Worm (Caenorhabditis elegans) whole organism, L4 larva: ENCODE data around the gene H06I04.3.

Experiments
- F10B5.3 ChIP-seq: sonication (generic microtip); optimal IDR thresholded peaks from 2 replicates; lab custom pipeline; 2016; ENCODE audit warnings: mild to moderate bottlenecking, missing genetic modification characterization, missing compliant biosample characterization
- F26F4.8 ChIP-seq: fragments of 200-800 bp; sonication (Bioruptor generic); conservative IDR thresholded peaks from 2 replicates; pipeline ENCODE4 v1.3.6; 2022; ENCODE audit warnings: missing genetic modification characterization, missing compliant biosample characterization
- F37D6.2 ChIP-seq: sonication (generic microtip); optimal IDR thresholded peaks from 2 replicates; lab custom pipeline; 2016; ENCODE audit warnings: mild to moderate bottlenecking, missing genetic modification characterization, missing compliant biosample characterization
- F44E2.7 ChIP-seq: fragments of 200-800 bp; sonication (Bioruptor generic); IDR thresholded peaks from 2 replicates; pipeline ENCODE4 v2.1.2; 2022; ENCODE audit warnings: missing genetic modification characterization, missing compliant biosample characterization
- F49E8.2 ChIP-seq: sonication (generic microtip); optimal IDR thresholded peaks from 2 replicates; lab custom pipeline; 2016; ENCODE audit warnings: missing compliant biosample characterization, mild to moderate bottlenecking, missing genetic modification characterization, borderline replicate concordance
- T20F7.1 ChIP-seq: fragments of 200-800 bp; sonication (Bioruptor generic); optimal IDR thresholded peaks from 2 replicates; lab custom pipeline; 2018; ENCODE audit warnings: mild to moderate bottlenecking, missing genetic modification characterization, missing compliant biosample characterization
- Y48G9A.11 ChIP-seq: fragments of 200-800 bp; sonication (Bioruptor generic); IDR thresholded peaks from 2 replicates; pipeline ENCODE4 v1.3.6; 2022; ENCODE audit warnings: missing genetic modification reagents, missing genetic modification characterization, missing compliant biosample characterization
- Y5F2A.4 ChIP-seq: fragments of 200-800 bp; sonication (Bioruptor generic); optimal IDR thresholded peaks from 2 replicates; lab custom pipeline; 2018; ENCODE audit warnings: mild to moderate bottlenecking, missing genetic modification characterization, missing compliant biosample characterization
- aha-1 ChIP-seq: fragments of 150-350 bp; peaks from one replicate; lab custom pipeline; 2014; ENCODE audit warnings: missing biosample characterization, missing genetic modification characterization
- ceh-82 ChIP-seq: sonication (generic microtip); optimal IDR thresholded peaks from 2 replicates; lab custom pipeline; 2017; ENCODE audit warnings: missing biosample characterization, missing genetic modification characterization
- ces-1 ChIP-seq: fragments of 150-350 bp; sonication (generic microtip); optimal IDR thresholded peaks from 4 replicates; lab custom pipeline; 2014; ENCODE audit warnings: missing biosample characterization, missing genetic modification reagents, missing genetic modification characterization
- daf-12 ChIP-seq: fragments of 150-350 bp; optimal IDR thresholded peaks from 2 replicates; lab custom pipeline; 2014; ENCODE audit warnings: missing biosample characterization, missing genetic modification reagents, missing genetic modification characterization
- daf-16 ChIP-seq, 3 experiments: sonication (generic microtip); optimal IDR thresholded peaks; 2 replicates each; lab custom pipeline; 2016 to 2017; ENCODE audit warnings: missing genetic modification characterization in 3 of 3, missing genetic modification reagents in 3 of 3, mild to moderate bottlenecking in 2 of 3, missing compliant biosample characterization in 2 of 3, missing biosample characterization in 1 of 3, moderate library complexity in 1 of 3
- daf-8 ChIP-seq: fragments of 200-800 bp; sonication (Bioruptor generic); IDR thresholded peaks from 2 replicates; pipeline ENCODE4 v1.3.6; 2022; ENCODE audit warnings: missing genetic modification characterization, missing compliant biosample characterization
- dmd-6 ChIP-seq: fragments of 200-800 bp; sonication (Bioruptor generic); IDR thresholded peaks from 2 replicates; pipeline ENCODE4 v1.3.6; 2022; ENCODE audit warnings: missing genetic modification reagents, missing genetic modification characterization, missing compliant biosample characterization
- dmd-8 ChIP-seq: fragments of 200-800 bp; sonication (Bioruptor generic); IDR thresholded peaks from 2 replicates; pipeline ENCODE4 v1.3.6; 2022; ENCODE audit warnings: missing genetic modification characterization, missing compliant biosample characterization
- dpl-1 ChIP-seq: fragments of 150-350 bp; optimal IDR thresholded peaks from 2 replicates; lab custom pipeline; 2014; ENCODE audit warnings: missing biosample characterization, missing genetic modification reagents, missing genetic modification characterization
- dve-1 ChIP-seq: sonication (generic microtip); optimal IDR thresholded peaks from 2 replicates; lab custom pipeline; 2017; ENCODE audit warnings: antibody characterized with exemption, mild to moderate bottlenecking, missing genetic modification characterization, missing compliant biosample characterization; ENCODE audit not compliant: insufficient read depth
- egl-43 ChIP-seq: fragments of 200-800 bp; sonication (Bioruptor generic); IDR thresholded peaks from 2 replicates; pipeline ENCODE4 v1.3.6; 2022; ENCODE audit warnings: missing genetic modification reagents, missing genetic modification characterization, missing compliant biosample characterization
- fos-1 ChIP-seq: fragments of 150-350 bp; optimal IDR thresholded peaks from 2 replicates; lab custom pipeline; 2014; ENCODE audit warnings: missing biosample characterization, missing genetic modification characterization
- hif-1 ChIP-seq, 2 experiments: sonication (generic microtip); optimal IDR thresholded peaks; 2 replicates each; lab custom pipeline; 2016 to 2017; ENCODE audit warnings: missing compliant biosample characterization in 2 of 2, missing genetic modification characterization in 2 of 2, missing genetic modification reagents in 2 of 2, missing genotype in 2 of 2, mild to moderate bottlenecking in 1 of 2
- hlh-11 ChIP-seq: fragments of 200-800 bp; sonication (Bioruptor generic); optimal IDR thresholded peaks from 2 replicates; lab custom pipeline; 2018; ENCODE audit warnings: mild to moderate bottlenecking, missing genetic modification characterization, missing compliant biosample characterization
- hlh-30 ChIP-seq: sonication (generic microtip); optimal IDR thresholded peaks from 2 replicates; lab custom pipeline; 2017; ENCODE audit warnings: antibody characterized with exemption, mild to moderate bottlenecking, missing genetic modification characterization, missing compliant biosample characterization; ENCODE audit not compliant: insufficient read depth
- hmg-1.1 ChIP-seq: fragments of 200-800 bp; sonication (Bioruptor generic); IDR thresholded peaks from 2 replicates; pipeline ENCODE4 v1.3.6; 2022; ENCODE audit warnings: missing genetic modification reagents, missing genetic modification characterization, missing compliant biosample characterization
- jun-1 ChIP-seq: fragments of 150-350 bp; optimal IDR thresholded peaks from 2 replicates; lab custom pipeline; 2014; ENCODE audit warnings: missing biosample characterization, missing genetic modification reagents, missing genetic modification characterization
- lsy-2 ChIP-seq, 2 experiments: fragments of 150-350 bp in 1 of 2; sonication (generic microtip) in 1 of 2; optimal IDR thresholded peaks; 2 replicates each; lab custom pipeline; 2014 to 2017; ENCODE audit warnings: missing biosample characterization in 2 of 2, missing genetic modification characterization in 2 of 2
- madf-9 ChIP-seq: fragments of 200-800 bp; sonication (Bioruptor generic); conservative IDR thresholded peaks from 2 replicates; pipeline ENCODE4 v1.3.6; 2022; ENCODE audit warnings: missing genetic modification reagents, missing genetic modification characterization, missing compliant biosample characterization
- mdl-1 ChIP-seq, 2 experiments: fragments of 150-350 bp in 1 of 2; sonication (generic microtip) in 1 of 2; optimal IDR thresholded peaks; 2 replicates each; lab custom pipeline; 2014 to 2017; ENCODE audit warnings: missing biosample characterization in 2 of 2, missing genetic modification characterization in 2 of 2
- mdt-29 ChIP-seq: fragments of 200-800 bp; sonication (Bioruptor generic); IDR thresholded peaks from 2 replicates; pipeline ENCODE4 v1.3.6; 2022; ENCODE audit warnings: missing genetic modification reagents, missing genetic modification characterization, missing compliant biosample characterization
- mes-2 ChIP-seq: sonication (generic microtip); optimal IDR thresholded peaks from 2 replicates; lab custom pipeline; 2016; ENCODE audit warnings: missing genotype, mild to moderate bottlenecking, missing genetic modification characterization, missing compliant biosample characterization; ENCODE audit not compliant: poor library complexity, severe bottlenecking
- nhr-10 ChIP-seq: fragments of 150-350 bp; optimal IDR thresholded peaks from 2 replicates; lab custom pipeline; 2014; ENCODE audit warnings: missing biosample characterization, missing genetic modification characterization
- nhr-111 ChIP-seq: fragments of 200-800 bp; sonication (Bioruptor generic); optimal IDR thresholded peaks from 2 replicates; lab custom pipeline; 2018; ENCODE audit warnings: mild to moderate bottlenecking, missing genetic modification characterization, missing compliant biosample characterization
- nhr-28 ChIP-seq: fragments of 150-350 bp; optimal IDR thresholded peaks from 2 replicates; lab custom pipeline; 2014; ENCODE audit warnings: missing biosample characterization, missing genetic modification characterization
- nhr-41 ChIP-seq: fragments of 200-800 bp; sonication (Bioruptor generic); IDR thresholded peaks from 2 replicates; pipeline ENCODE4 v1.3.6; 2022; ENCODE audit warnings: missing genetic modification reagents, missing genetic modification characterization, missing compliant biosample characterization
- nhr-6 ChIP-seq: fragments of 150-350 bp; optimal IDR thresholded peaks from 2 replicates; lab custom pipeline; 2014; ENCODE audit warnings: missing biosample characterization, missing genetic modification characterization
- nhr-76 ChIP-seq: fragments of 150-350 bp; optimal IDR thresholded peaks from 2 replicates; lab custom pipeline; 2014; ENCODE audit warnings: missing biosample characterization, missing genetic modification characterization
- pha-4 ChIP-seq, 2 experiments: fragments of 150-350 bp in 1 of 2; fragments of 200-800 bp in 1 of 2; sonication (Bioruptor generic) in 1 of 2; IDR thresholded peaks in 1 of 2; optimal IDR thresholded peaks in 1 of 2; 2 replicates each; pipeline versions ENCODE4 v1.3.6 to Lab custom; 2014 to 2022; ENCODE audit warnings: missing genetic modification characterization in 2 of 2, missing genetic modification reagents in 2 of 2, missing biosample characterization in 1 of 2, missing compliant biosample characterization in 1 of 2
- pqm-1 ChIP-seq: sonication (generic microtip); optimal IDR thresholded peaks from 2 replicates; lab custom pipeline; 2017; ENCODE audit warnings: missing biosample characterization, missing genetic modification characterization
- snpc-4 ChIP-seq: fragments of 150-350 bp; optimal IDR thresholded peaks from 2 replicates; lab custom pipeline; 2014; ENCODE audit warnings: missing biosample characterization, missing genetic modification characterization
- spr-1 ChIP-seq: sonication (generic microtip); optimal IDR thresholded peaks from 2 replicates; lab custom pipeline; 2016; ENCODE audit warnings: mild to moderate bottlenecking, missing genetic modification characterization, missing compliant biosample characterization
- ztf-11 ChIP-seq: fragments of 150-350 bp; optimal IDR thresholded peaks from 2 replicates; lab custom pipeline; 2014; ENCODE audit warnings: missing biosample characterization, missing genetic modification characterization
- ztf-7 ChIP-seq: fragments of 150-350 bp; optimal IDR thresholded peaks from 2 replicates; lab custom pipeline; 2014; ENCODE audit warnings: missing biosample characterization, missing genetic modification characterization

H06I04.3 gene

DNA sequence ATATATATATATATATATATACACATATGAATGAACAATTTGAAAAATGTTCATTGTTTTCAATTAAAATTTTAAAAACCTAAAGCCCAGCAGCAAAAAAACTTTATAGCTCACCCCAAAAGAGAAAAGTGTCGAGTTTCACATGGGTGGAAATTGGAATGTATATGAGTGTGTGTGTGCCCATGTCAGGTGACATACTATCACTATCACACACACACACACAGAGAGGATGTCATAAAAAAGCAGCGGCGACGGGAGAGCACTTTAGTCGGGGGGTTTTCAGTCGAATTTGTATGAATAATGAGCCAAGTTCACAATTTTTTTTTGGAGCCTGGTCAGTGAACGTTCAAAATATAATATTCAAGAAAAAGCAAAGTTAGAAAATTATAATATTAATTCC lies 49.6 kb downstream of the H06I04.3 start (continued):
- TF ChIP-seq lsy-2 (tag; optimal IDR thresholded peaks at IDR 0.05; lab: Kevin White, UChicago) (no peak), snpc-4 (tag; lab: Kevin White, UChicago) (no peak), spr-1 (tag; lab: Kevin White, UChicago) (no peak), ztf-7 (tag; lab: Kevin White, UChicago) (no peak), ceh-82 (tag; lab: Kevin White, UChicago) (no peak), daf-16 (GFP tag; optimal IDR thresholded peaks at IDR 0.05; lab: Kevin White, UChicago) (no peak), daf-16 (tag; optimal IDR thresholded peaks at IDR 0.05; lab: Kevin White, UChicago) (peak; percentile 22), hif-1 (tag; optimal IDR thresholded peaks at IDR 0.05; lab: Kevin White, UChicago) (peak in 1 of 2 experiments; percentile 3), ztf-11 (no peak)

ce11 chrIII:3124209-3124786 lies 54.0 kb downstream of the H06I04.3 start:
- TF ChIP-seq snpc-4 (tag; lab: Kevin White, UChicago), result no peak
- TF ChIP-seq nhr-28 (tag; lab: Kevin White, UChicago), result peak; percentile 3
- no peak for TF ChIP-seq nhr-111 (GFP tag; lab: Kevin White, UChicago)
- TF ChIP-seq pha-4 (GFP tag; IDR thresholded peaks at IDR 0.05; lab: Robert Waterston, UW), result no peak
- peak; percentile 63 for TF ChIP-seq pha-4 (tag; optimal IDR thresholded peaks at IDR 0.05; lab: Kevin White, UChicago)
- peak in 1 of 2 experiments; percentile 12 for TF ChIP-seq lsy-2 (tag; optimal IDR thresholded peaks at IDR 0.05; lab: Kevin White, UChicago)
- TF ChIP-seq F26F4.8 (GFP tag; lab: Robert Waterston, UW), result no peak
- TF ChIP-seq dve-1, result peak; percentile 20
- TF ChIP-seq, all 104 proteins: peak for 4

- TF ChIP-seq hmg-1.1 (GFP tag; lab: Robert Waterston, UW) (no peak), F49E8.2 (tag; lab: Kevin White, UChicago) (peak; percentile 17), F44E2.7 (no peak)
These were observed 56.8 kb downstream of the H06I04.3 start, which contains the start of gene nipa-1 for ce11 chrIII:3127074-3127596. nipa-1 (minus strand) TSS chrIII:3127124.

DNA sequence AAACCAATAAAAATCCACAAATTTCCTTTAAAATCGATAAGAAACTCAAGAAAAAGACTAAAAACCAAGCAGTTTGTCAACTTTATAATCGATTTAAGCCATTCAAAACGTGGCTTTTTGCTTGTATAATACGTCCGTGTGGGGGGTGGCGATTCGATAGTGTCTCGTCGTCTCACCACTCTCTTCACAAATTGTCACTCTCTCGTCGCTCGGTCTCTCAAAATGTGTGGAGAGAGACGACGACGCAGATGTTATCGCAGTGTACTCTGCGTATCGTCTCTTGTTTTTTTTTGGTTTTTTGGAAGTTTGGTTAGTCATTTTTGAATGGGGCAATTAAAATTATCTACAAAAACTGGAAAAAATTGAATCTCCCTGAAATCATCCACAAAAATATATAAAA lies 57.3 kb downstream of the H06I04.3 start:
- TF ChIP-seq hlh-30 (tag; lab: Kevin White, UChicago) (peak; percentile 18), daf-8 (GFP tag; lab: Robert Waterston, UW) (no peak), ztf-7 (tag; lab: Kevin White, UChicago) (no peak), daf-16 (GFP tag; optimal IDR thresholded peaks at IDR 0.05; lab: Kevin White, UChicago) (no peak), daf-16 (tag; optimal IDR thresholded peaks at IDR 0.05; lab: Kevin White, UChicago) (peak; percentile 33), ces-1 (GFP tag; lab: Kevin White, UChicago) (no peak), nhr-76 (tag; lab: Kevin White, UChicago) (no peak), dmd-8 (GFP tag; lab: Robert Waterston, UW) (no peak), madf-9 (no peak), hlh-11 (tag; lab: Kevin White, UChicago) (peak; percentile 56), hmg-1.1 (GFP tag; lab: Robert Waterston, UW) (0 out of 2 replicates have a peak, but pooled peaks have one; percentile 28), daf-12 (tag; lab: Kevin White, UChicago) (no peak), T20F7.1 (GFP tag; lab: Kevin White, UChicago) (no peak), Y48G9A.11 (GFP tag; lab: Robert Waterston, UW) (no peak), dve-1 (peak; percentile 31), jun-1 (no peak), F10B5.3 (tag; lab: Kevin White, UChicago) (no peak), mdl-1 (tag; optimal IDR thresholded peaks at IDR 0.05; lab: Kevin White, UChicago) (no peak), fos-1 (no peak), pqm-1 (tag; lab: Kevin White, UChicago) (peak; percentile 1), egl-43 (GFP tag; lab: Robert Waterston, UW) (no peak), dmd-6 (GFP tag; lab: Robert Waterston, UW) (peak; percentile 41), nhr-28 (tag; lab: Kevin White, UChicago) (peak; percentile 71), Y5F2A.4 (no peak), F37D6.2 (tag; lab: Kevin White, UChicago) (no peak), spr-1 (tag; lab: Kevin White, UChicago) (no peak), nhr-6 (peak; percentile 34), mes-2 (tag; lab: Kevin White, UChicago) (peak; percentile 57), aha-1 (tag; lab: Kevin White, UChicago) (peak; percentile 18), dpl-1 (no peak), nhr-10 (tag; lab: Kevin White, UChicago) (no peak), nhr-41 (GFP tag; lab: Robert Waterston, UW) (no peak), mdt-29 (no peak)
